Fruit fly (Drosophila melanogaster): Measurements from ENCODE around the gene PGRP-LE.

PGRP-LE gene

dm6 chrX:15795951-15796443 is 7.7 kb downstream of the PGRP-LE start, which contains the start of gene sordd1:
Gene sordd1 (minus strand): TSS chrX:15796028.
- TF ChIP-seq N (GFP tag; optimal IDR thresholded peaks at IDR 0.05) = peak; percentile 66

DNA sequence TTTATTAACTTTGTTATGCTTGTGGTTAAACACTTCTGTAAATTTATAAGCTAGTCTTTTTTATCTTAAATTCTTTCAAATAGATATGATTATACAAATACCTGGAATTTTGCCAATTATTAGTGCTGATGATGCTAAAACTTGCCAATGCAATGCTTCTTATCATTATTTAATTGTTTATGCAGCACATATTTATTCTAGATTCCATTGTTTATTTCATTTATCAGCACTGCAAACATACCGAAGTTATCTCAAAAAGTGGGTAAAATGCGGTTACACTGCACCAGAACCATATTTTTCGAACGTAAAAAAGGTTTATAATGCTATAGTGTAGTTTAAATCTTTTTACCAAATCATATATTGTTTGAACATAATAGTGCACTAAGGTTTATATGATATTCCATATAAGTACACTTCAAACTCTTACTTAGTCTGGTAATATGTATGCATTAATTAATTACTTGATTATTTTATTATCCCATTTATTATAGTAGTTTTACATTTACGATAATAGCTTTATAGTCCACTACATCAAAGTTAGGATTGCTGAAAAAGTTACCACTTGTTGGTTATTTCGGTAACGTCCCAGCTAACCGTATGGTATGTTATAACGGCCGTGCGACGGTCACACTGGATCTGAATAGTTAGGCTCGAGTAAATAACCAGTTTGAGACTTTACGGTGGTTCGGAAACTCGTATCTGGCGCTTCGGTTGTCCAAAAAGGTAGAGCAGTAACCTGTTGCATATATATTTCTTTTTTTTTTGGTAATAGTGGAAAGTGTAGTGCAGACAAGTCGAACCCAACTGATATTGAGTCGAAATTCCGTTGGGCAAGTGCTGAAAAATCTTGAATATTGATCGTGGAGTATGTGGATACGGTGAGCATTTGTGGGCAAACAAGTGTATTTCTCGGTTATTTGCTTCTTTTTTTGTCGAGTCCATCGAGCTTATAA is 15.2 kb downstream of the PGRP-LE start, which contains the start of gene Rhp:
Rhp (plus strand) TSS at position 663 of the 953 bp plus-strand sequence.
- TF ChIP-seq Sp1 (GFP tag; optimal IDR thresholded peaks at IDR 0.05) (peak; percentile 70), woc (GFP tag; optimal IDR thresholded peaks at IDR 0.05) (no peak), fru (GFP tag; optimal IDR thresholded peaks at IDR 0.05) (peak; percentile 5), psq (GFP tag; optimal IDR thresholded peaks at IDR 0.05) (peak; percentile 15), h (GFP tag; optimal IDR thresholded peaks at IDR 0.05) (peak; percentile 50), dmrt93B (GFP tag; optimal IDR thresholded peaks at IDR 0.05) (no peak), Hr78 (GFP tag; optimal IDR thresholded peaks at IDR 0.05) (no peak), rgr (GFP tag; optimal IDR thresholded peaks at IDR 0.05) (peak; percentile 45), ey (GFP tag; optimal IDR thresholded peaks at IDR 0.05) (no peak), brk (GFP tag; optimal IDR thresholded peaks at IDR 0.05) (no peak), foxo (GFP tag; optimal IDR thresholded peaks at IDR 0.05) (peak in 1 of 2 experiments; percentile 30), jim (GFP tag; optimal IDR thresholded peaks at IDR 0.05) (no peak), Hnf4 (GFP tag; optimal IDR thresholded peaks at IDR 0.05) (peak; percentile 40), dl (GFP tag; optimal IDR thresholded peaks at IDR 0.05; ENCODE audit: insufficient read depth in 1 of 2, partially characterized antibody in 2 of 2) (no peak), lola (GFP tag; optimal IDR thresholded peaks at IDR 0.05) (no peak), Hr83 (GFP tag; optimal IDR thresholded peaks at IDR 0.05; ENCODE audit: poor library complexity, severe bottlenecking) (peak; percentile 52), N (GFP tag; optimal IDR thresholded peaks at IDR 0.05) (no peak), CG32264 (GFP tag; optimal IDR thresholded peaks at IDR 0.05) (peak; percentile 12), Vsx2 (GFP tag; optimal IDR thresholded peaks at IDR 0.05; ENCODE audit: partially characterized antibody) (no peak), CG9705 (GFP tag; optimal IDR thresholded peaks at IDR 0.05) (peak; percentile 41), Abd-B (GFP tag; optimal IDR thresholded peaks at IDR 0.05) (no peak), HLH106 (tag; optimal IDR thresholded peaks at IDR 0.05) (peak; percentile 9), Mio (GFP tag; optimal IDR thresholded peaks at IDR 0.05) (no peak), tai (GFP tag; optimal IDR thresholded peaks at IDR 0.05) (no peak), sage (GFP tag; optimal IDR thresholded peaks at IDR 0.05) (peak; percentile 34), OdsH (GFP tag; optimal IDR thresholded peaks at IDR 0.05) (peak; percentile 66), GATAd (GFP tag; optimal IDR thresholded peaks at IDR 0.05) (no peak)

DNA sequence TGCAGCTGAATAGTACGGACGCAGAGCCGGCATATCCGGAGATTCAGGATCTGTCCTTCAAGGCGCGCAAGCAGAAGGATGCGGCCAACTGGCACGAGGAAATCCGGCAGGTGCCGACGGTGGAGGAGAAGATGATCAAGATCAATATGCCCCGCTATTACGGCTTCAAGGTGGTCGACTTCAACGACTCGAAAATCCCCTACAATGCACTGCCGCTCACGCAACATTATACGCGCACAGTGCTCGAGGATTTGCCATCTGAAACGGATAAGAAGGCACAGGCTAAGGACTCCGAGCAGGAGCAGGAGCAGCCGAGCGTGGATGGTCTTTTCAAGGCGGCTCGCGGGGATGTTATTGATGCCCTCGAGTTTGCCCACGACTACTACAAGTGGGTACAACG is 17.4 kb downstream of the PGRP-LE start:
- TF ChIP-seq Jra (GFP tag; optimal IDR thresholded peaks at IDR 0.05) (no peak), Hnf4 (GFP tag; optimal IDR thresholded peaks at IDR 0.05) (no peak), h (GFP tag; optimal IDR thresholded peaks at IDR 0.05) (no peak), brk (GFP tag; optimal IDR thresholded peaks at IDR 0.05) (no peak), usp (GFP tag; optimal IDR thresholded peaks at IDR 0.05) (no peak), CrebA (GFP tag; optimal IDR thresholded peaks at IDR 0.05; ENCODE audit: borderline replicate concordance) (no peak), woc (GFP tag; optimal IDR thresholded peaks at IDR 0.05) (no peak), HLH106 (tag; optimal IDR thresholded peaks at IDR 0.05) (no peak), dsf (GFP tag; optimal IDR thresholded peaks at IDR 0.05; ENCODE audit: borderline replicate concordance) (no peak)
